Fruit fly (Drosophila melanogaster) Kc167 (cell line): Measurements from ENCODE around the gene CG34310.

Source experiments
- Myc ChIP-seq: fragments of >200 bp; optimal IDR thresholded peaks from 2 replicates; lab custom pipeline; 2017; ENCODE audit warnings: missing external identifiers
- Sin3A ChIP-seq: fragments of >200 bp; optimal IDR thresholded peaks from 2 replicates; lab custom pipeline; 2018; ENCODE audit warnings: missing external identifiers
- h ChIP-seq: fragments of >200 bp; optimal IDR thresholded peaks from 3 replicates; lab custom pipeline; 2018; ENCODE audit warnings: missing external identifiers
- insv ChIP-seq: fragments of >200 bp; optimal IDR thresholded peaks from 3 replicates; lab custom pipeline; 2018; ENCODE audit warnings: missing external identifiers
- psq ChIP-seq: fragments of >200 bp; optimal IDR thresholded peaks from 2 replicates; lab custom pipeline; 2017; ENCODE audit warnings: missing external identifiers
- ttk ChIP-seq: sonication (Bioruptor generic); optimal IDR thresholded peaks from 2 replicates; lab custom pipeline; 2017; ENCODE audit warnings: missing external identifiers

DNA sequence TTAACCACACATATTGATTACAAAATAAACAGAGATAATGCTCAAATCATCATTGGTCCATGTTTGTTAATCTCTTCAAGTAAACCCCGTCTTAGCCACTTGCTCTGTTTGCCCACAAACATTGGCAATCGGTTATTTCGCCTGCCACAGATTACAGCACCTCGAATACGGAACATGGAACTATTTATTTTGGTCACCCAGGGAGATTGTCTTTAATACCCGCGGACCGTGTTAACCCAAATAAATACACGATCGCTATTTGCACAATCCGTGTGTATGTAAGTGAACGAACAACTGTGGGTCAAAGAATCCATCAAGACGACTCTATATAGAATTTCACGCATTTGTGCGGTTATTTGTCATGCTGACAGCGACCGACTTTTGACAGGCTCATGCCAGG, 37.3 kb downstream of the CG34310 start:
- no peak for TF ChIP-seq insv (lab: Kevin White, UChicago)
- no peak for TF ChIP-seq Myc (lab: Kevin White, UChicago)
- no peak for TF ChIP-seq h (lab: Kevin White, UChicago)
- TF ChIP-seq ttk, result no peak
- no peak for TF ChIP-seq psq (lab: Kevin White, UChicago)
- TF ChIP-seq Sin3A (lab: Kevin White, UChicago), result no peak
